Fruit fly (Drosophila melanogaster): Measurements from ENCODE around the gene Oatp33Ea.
A peak's percentile ranks its signal among the peaks of the same experiment; 100 is the strongest.

Oatp33Ea gene

dm6 chr2L:12427487-12428101, 18.1 kb downstream of the Oatp33Ea start, which contains the start of the genes CG5446 and Trm1 (continued):
- TF ChIP-seq CG10979 (tag; optimal IDR thresholded peaks at IDR 0.05) (peak; percentile 78), Awh (GFP tag; IDR thresholded peaks at IDR 0.05) (no peak), Nf-YB (GFP tag; optimal IDR thresholded peaks at IDR 0.05) (peak; percentile 62), yki (optimal IDR thresholded peaks at IDR 0.05) (no peak), Bdp1 (GFP tag; optimal IDR thresholded peaks at IDR 0.05) (no peak), Gug (GFP tag; IDR thresholded peaks at IDR 0.05) (no peak), CG14050 (GFP tag; IDR thresholded peaks at IDR 0.05) (no peak), Hey (tag; optimal IDR thresholded peaks at IDR 0.05) (no peak), CG4730 (GFP tag; IDR thresholded peaks at IDR 0.05) (peak; percentile 41; the same call in 1 of the 2 replicates), Xbp1 (GFP tag; optimal IDR thresholded peaks at IDR 0.05) (peak; percentile 56), salm (tag; optimal IDR thresholded peaks at IDR 0.05) (no peak), CG3847 (GFP tag; IDR thresholded peaks at IDR 0.05) (peak; percentile 42), CG13296 (GFP tag; optimal IDR thresholded peaks at IDR 0.05) (peak; percentile 74), eyg (GFP tag; optimal IDR thresholded peaks at IDR 0.05) (no peak), row (GFP tag; IDR thresholded peaks at IDR 0.05) (peak; percentile 80), p53 (GFP tag; optimal IDR thresholded peaks at IDR 0.05) (no peak), br (optimal IDR thresholded peaks at IDR 0.05) (no peak), CG6791 (GFP tag; IDR thresholded peaks at IDR 0.05; ENCODE audit: partially characterized antibody) (peak; percentile 53; the same call in 1 of the 3 replicates), CG3838 (GFP tag; optimal IDR thresholded peaks at IDR 0.05) (no peak), stc (GFP tag; IDR thresholded peaks at IDR 0.05) (0 out of 2 replicates have a peak, but pooled peaks have one; percentile 38), CG18619 (GFP tag; optimal IDR thresholded peaks at IDR 0.05) (peak; percentile 62), pb (GFP tag; optimal IDR thresholded peaks at IDR 0.05) (no peak), Asciz (GFP tag; optimal IDR thresholded peaks at IDR 0.05) (peak; percentile 11), Ssrp (tag; optimal IDR thresholded peaks at IDR 0.05) (peak; percentile 69), CG4854 (GFP tag; optimal IDR thresholded peaks at IDR 0.05) (no peak), hbn (GFP tag; IDR thresholded peaks at IDR 0.05; ENCODE audit: partially characterized antibody) (no peak), CG17328 (GFP tag; IDR thresholded peaks at IDR 0.05) (no peak), CG7271 (tag; optimal IDR thresholded peaks at IDR 0.05) (peak; percentile 48), Myb (GFP tag; optimal IDR thresholded peaks at IDR 0.05) (no peak), ara (GFP tag; IDR thresholded peaks at IDR 0.05) (no peak), Atf6 (GFP tag; IDR thresholded peaks at IDR 0.05) (no peak; the same call in 1 of the 2 replicates), E2f2 (GFP tag; IDR thresholded peaks at IDR 0.05) (peak; percentile 20; the same call in 1 of the 2 replicates), Rx (GFP tag; IDR thresholded peaks at IDR 0.05) (no peak), cas (GFP tag; IDR thresholded peaks at IDR 0.05) (no peak), CG7556 (GFP tag; optimal IDR thresholded peaks at IDR 0.05) (peak; percentile 85), CG1233 (GFP tag; optimal IDR thresholded peaks at IDR 0.05) (peak; percentile 41), org-1 (GFP tag; optimal IDR thresholded peaks at IDR 0.05) (peak; percentile 34), CG17385 (GFP tag; optimal IDR thresholded peaks at IDR 0.05) (peak; percentile 67), Neu2 (GFP tag; optimal IDR thresholded peaks at IDR 0.05; ENCODE audit: borderline replicate concordance) (no peak), gcm (GFP tag; optimal IDR thresholded peaks at IDR 0.05) (peak; percentile 77), CG17568 (GFP tag; optimal IDR thresholded peaks at IDR 0.05) (peak; percentile 26), CG10274 (GFP tag; optimal IDR thresholded peaks at IDR 0.05) (no peak), z (GFP tag; IDR thresholded peaks at IDR 0.05) (no peak), zen2 (GFP tag; IDR thresholded peaks at IDR 0.05; ENCODE audit: partially characterized antibody) (no peak), sug (tag; optimal IDR thresholded peaks at IDR 0.05) (peak; percentile 81), CkIIα-i1 (GFP tag; IDR thresholded peaks at IDR 0.05) (no peak), phol (tag; optimal IDR thresholded peaks at IDR 0.05) (peak; percentile 80), fd102C (GFP tag; optimal IDR thresholded peaks at IDR 0.05) (no peak), toy (GFP tag; IDR thresholded peaks at IDR 0.05) (no peak), CG10565 (GFP tag; optimal IDR thresholded peaks at IDR 0.05) (no peak), CG6272 (GFP tag; IDR thresholded peaks at IDR 0.05) (peak; percentile 39; the same call in 1 of the 2 replicates)
